Fruit fly (Drosophila melanogaster) whole organism, embryonic: ENCODE data around the gene ATPsynO.

Experiments used
- BEAF-32 ChIP-seq: fragments of 200-800 bp; sonication (Bioruptor generic); optimal IDR thresholded peaks from 3 replicates; lab custom pipeline; 2017; ENCODE audit warnings: missing biosample characterization, missing genetic modification characterization, mild to moderate bottlenecking, moderate library complexity, missing genetic modification reagents
- BtbVII ChIP-seq: fragments of 200-800 bp; sonication (Bioruptor generic); optimal IDR thresholded peaks from 3 replicates; lab custom pipeline; 2017; ENCODE audit warnings: missing biosample characterization, mild to moderate bottlenecking, missing genetic modification characterization
- CG10267 ChIP-seq: fragments of 200-800 bp; sonication (Bioruptor generic); optimal IDR thresholded peaks from 2 replicates; lab custom pipeline; 2018; ENCODE audit warnings: missing biosample characterization, mild to moderate bottlenecking, missing genetic modification characterization, moderate library complexity
- CG11093 ChIP-seq: fragments of 200-800 bp; sonication (Bioruptor generic); IDR thresholded peaks from 3 replicates; pipeline ENCODE4 v1.3.6; 2022; ENCODE audit warnings: missing biosample characterization, missing genetic modification characterization
- CG11398 ChIP-seq: fragments of 200-800 bp; sonication (Bioruptor generic); optimal IDR thresholded peaks from 2 replicates; lab custom pipeline; 2016; ENCODE audit warnings: missing biosample characterization, missing genetic modification characterization
- CG13424 ChIP-seq: fragments of 200-800 bp; sonication (Bioruptor generic); optimal IDR thresholded peaks from 2 replicates; lab custom pipeline; 2019; ENCODE audit warnings: missing biosample characterization, mild to moderate bottlenecking, missing genetic modification characterization, moderate library complexity
- CG14050 ChIP-seq: fragments of 200-800 bp; sonication (Bioruptor generic); IDR thresholded peaks from 3 replicates; pipeline ENCODE4 v1.3.6; 2022; ENCODE audit warnings: missing biosample characterization, missing genetic modification characterization
- CG14441 ChIP-seq: fragments of 200-800 bp; sonication (Bioruptor generic); IDR thresholded peaks from 2 replicates; pipeline ENCODE4 v1.3.6; 2022; ENCODE audit warnings: missing biosample characterization, missing genetic modification characterization
- CG14710 ChIP-seq: fragments of 200-800 bp; sonication (Bioruptor generic); optimal IDR thresholded peaks from 3 replicates; lab custom pipeline; 2019; ENCODE audit warnings: missing biosample characterization, mild to moderate bottlenecking, missing genetic modification characterization, moderate library complexity
- CG15601 ChIP-seq: fragments of 200-800 bp; sonication (Bioruptor generic); optimal IDR thresholded peaks from 3 replicates; lab custom pipeline; 2019; ENCODE audit warnings: missing biosample characterization, mild to moderate bottlenecking, missing genetic modification characterization, moderate library complexity
- CG16779 ChIP-seq: fragments of 200-800 bp; sonication (Bioruptor generic); IDR thresholded peaks from 2 replicates; pipeline ENCODE4 v1.3.6; 2022; ENCODE audit warnings: missing biosample characterization, missing genetic modification characterization
- CG16863 ChIP-seq: fragments of 200-800 bp; sonication (Bioruptor generic); optimal IDR thresholded peaks from 3 replicates; lab custom pipeline; 2016; ENCODE audit warnings: missing biosample characterization, missing genetic modification characterization
- CG18599 ChIP-seq: fragments of 200-800 bp; sonication (Bioruptor generic); optimal IDR thresholded peaks from 3 replicates; lab custom pipeline; 2017; ENCODE audit warnings: missing biosample characterization, missing genetic modification characterization, mild to moderate bottlenecking, moderate library complexity, missing genetic modification reagents
- CG18764 ChIP-seq: fragments of 200-800 bp; sonication (Bioruptor generic); optimal IDR thresholded peaks from 3 replicates; lab custom pipeline; 2016; ENCODE audit warnings: missing biosample characterization, missing genetic modification characterization
- CG32532 ChIP-seq: fragments of 200-800 bp; sonication (Bioruptor generic); IDR thresholded peaks from 2 replicates; pipeline ENCODE4 v1.3.6; 2022; ENCODE audit warnings: missing biosample characterization, missing genetic modification characterization
- CG4707 ChIP-seq: fragments of 200-800 bp; sonication (Bioruptor generic); optimal IDR thresholded peaks from 2 replicates; lab custom pipeline; 2018; ENCODE audit warnings: missing biosample characterization, mild to moderate bottlenecking, missing genetic modification characterization, moderate library complexity
- CG6175 ChIP-seq: fragments of 200-800 bp; sonication (Bioruptor generic); IDR thresholded peaks from 3 replicates; pipeline ENCODE4 v1.3.6; 2022; ENCODE audit warnings: missing biosample characterization, missing genetic modification characterization
- CG6272 ChIP-seq: fragments of 200-800 bp; sonication (Bioruptor generic); IDR thresholded peaks from 2 replicates; pipeline ENCODE4 v1.3.6; 2022; ENCODE audit warnings: missing biosample characterization, missing genetic modification characterization
- CG7745 ChIP-seq: fragments of 200-800 bp; sonication (Bioruptor generic); optimal IDR thresholded peaks from 2 replicates; lab custom pipeline; 2018; ENCODE audit warnings: missing biosample characterization, mild to moderate bottlenecking, missing genetic modification characterization, moderate library complexity
- CG8290 ChIP-seq, 3 experiments: fragments of 200-800 bp; sonication (Bioruptor generic); optimal IDR thresholded peaks; 2 replicates each; lab custom pipeline; 2016 to 2019; ENCODE audit warnings: missing biosample characterization in 3 of 3, missing genetic modification characterization in 3 of 3, mild to moderate bottlenecking in 2 of 3, moderate library complexity in 1 of 3
- Camta ChIP-seq: fragments of 200-800 bp; sonication (Bioruptor generic); optimal IDR thresholded peaks from 2 replicates; lab custom pipeline; 2016; ENCODE audit warnings: missing biosample characterization, missing genetic modification characterization
- CoRest ChIP-seq: fragments of 200-800 bp; sonication (Bioruptor generic); optimal IDR thresholded peaks from 3 replicates; lab custom pipeline; 2018; ENCODE audit warnings: missing biosample characterization, mild to moderate bottlenecking, missing genetic modification characterization, moderate library complexity
- CrebB ChIP-seq: fragments of 200-800 bp; sonication (Bioruptor generic); optimal IDR thresholded peaks from 3 replicates; lab custom pipeline; 2018; ENCODE audit warnings: missing biosample characterization, mild to moderate bottlenecking, missing genetic modification characterization
- Dbx ChIP-seq: fragments of 200-800 bp; sonication (Bioruptor generic); IDR thresholded peaks from 3 replicates; pipeline ENCODE4 v1.3.6; 2022; ENCODE audit warnings: missing biosample characterization, missing genetic modification characterization
- GATAe ChIP-seq: fragments of 200-800 bp; sonication (Bioruptor generic); conservative IDR thresholded peaks from 2 replicates; pipeline ENCODE4 v1.3.6; 2022; ENCODE audit warnings: missing biosample characterization, missing genetic modification characterization
- Gug ChIP-seq: fragments of 200-800 bp; sonication (Bioruptor generic); IDR thresholded peaks from 4 replicates; pipeline ENCODE4 v1.3.6; 2022; ENCODE audit warnings: missing biosample characterization, missing genetic modification characterization
- HLH54F ChIP-seq: fragments of 200-800 bp; sonication (Bioruptor generic); optimal IDR thresholded peaks from 3 replicates; lab custom pipeline; 2016; ENCODE audit warnings: missing biosample characterization, missing genetic modification characterization
- Hmx ChIP-seq: fragments of 200-800 bp; sonication (Bioruptor generic); optimal IDR thresholded peaks from 2 replicates; lab custom pipeline; 2016; ENCODE audit warnings: missing biosample characterization, missing genetic modification characterization
- Lhr ChIP-seq: fragments of 200-800 bp; sonication (Bioruptor generic); optimal IDR thresholded peaks from 3 replicates; lab custom pipeline; 2017; ENCODE audit warnings: mild to moderate bottlenecking, missing biosample characterization, missing genetic modification reagents, missing genetic modification characterization
- Lim3 ChIP-seq: fragments of 200-800 bp; sonication (Bioruptor generic); IDR thresholded peaks from 2 replicates; pipeline ENCODE4 v1.3.6; 2022; ENCODE audit warnings: missing biosample characterization, missing genetic modification characterization
- MESR4 ChIP-seq: fragments of 200-800 bp; sonication (Bioruptor generic); optimal IDR thresholded peaks from 2 replicates; lab custom pipeline; 2018; ENCODE audit warnings: missing biosample characterization, mild to moderate bottlenecking, missing genetic modification characterization, moderate library complexity
- Mes4 ChIP-seq: fragments of 200-800 bp; sonication (Bioruptor generic); optimal IDR thresholded peaks from 2 replicates; lab custom pipeline; 2016; ENCODE audit warnings: missing biosample characterization, missing genetic modification characterization
- NFAT ChIP-seq: fragments of 200-800 bp; sonication (Bioruptor generic); IDR thresholded peaks from 2 replicates; pipeline ENCODE4 v1.3.6; 2022; ENCODE audit warnings: missing biosample characterization, missing genetic modification characterization
- Trl ChIP-seq, 3 experiments: fragments of >200 bp in 2 of 3; fragments of 200-800 bp in 1 of 3; sonication (Bioruptor generic) in 1 of 3; optimal IDR thresholded peaks; 2 replicates in 1 of 3; 3 replicates in 2 of 3; lab custom pipeline; 2016 to 2017; ENCODE audit warnings: missing biosample characterization in 1 of 3, missing genetic modification characterization in 1 of 3
- ac ChIP-seq: fragments of 200-800 bp; sonication (Bioruptor generic); optimal IDR thresholded peaks from 3 replicates; lab custom pipeline; 2017; ENCODE audit warnings: missing biosample characterization, mild to moderate bottlenecking, missing genetic modification characterization
- amos ChIP-seq: fragments of 200-800 bp; sonication (Bioruptor generic); IDR thresholded peaks from 2 replicates; pipeline ENCODE4 v1.3.6; 2022; ENCODE audit warnings: missing biosample characterization, missing genetic modification characterization; ENCODE audit not compliant: partially characterized antibody
- bcd ChIP-seq: fragments of 200-800 bp; sonication (Bioruptor generic); optimal IDR thresholded peaks from 2 replicates; lab custom pipeline; 2017; ENCODE audit warnings: missing biosample characterization, mild to moderate bottlenecking, missing genetic modification characterization
- bigmax ChIP-seq: fragments of 200-800 bp; sonication (Bioruptor generic); optimal IDR thresholded peaks from 2 replicates; lab custom pipeline; 2018; ENCODE audit warnings: missing biosample characterization, mild to moderate bottlenecking, missing genetic modification characterization
- crc ChIP-seq: fragments of 200-800 bp; sonication (Bioruptor generic); optimal IDR thresholded peaks from 2 replicates; lab custom pipeline; 2016; ENCODE audit warnings: missing biosample characterization, missing genetic modification characterization
- dan ChIP-seq: fragments of 200-800 bp; sonication (Bioruptor generic); IDR thresholded peaks from 2 replicates; pipeline ENCODE4 v1.3.6; 2022; ENCODE audit warnings: missing biosample characterization, missing genetic modification characterization
- gcm ChIP-seq: fragments of 200-800 bp; sonication (Bioruptor generic); optimal IDR thresholded peaks from 2 replicates; lab custom pipeline; 2019; ENCODE audit warnings: missing biosample characterization, mild to moderate bottlenecking, missing genetic modification characterization, moderate library complexity
- insv ChIP-seq, 2 experiments: fragments of 200-800 bp; sonication (Bioruptor generic); optimal IDR thresholded peaks; 3 replicates each; lab custom pipeline; 2016 to 2018; ENCODE audit warnings: missing biosample characterization in 2 of 2, missing genetic modification characterization in 2 of 2
- lov ChIP-seq, 2 experiments: fragments of 200-800 bp in 1 of 2; fragments of >200 bp in 1 of 2; sonication (Bioruptor generic) in 1 of 2; IDR thresholded peaks in 1 of 2; optimal IDR thresholded peaks in 1 of 2; 2 replicates in 1 of 2; 3 replicates in 1 of 2; pipeline versions ENCODE4 v1.3.6 to Lab custom; 2017 to 2022; ENCODE audit warnings: missing biosample characterization in 1 of 2, missing genetic modification characterization in 1 of 2
- phol ChIP-seq: fragments of 200-800 bp; sonication (Bioruptor generic); optimal IDR thresholded peaks from 3 replicates; lab custom pipeline; 2018; ENCODE audit warnings: missing biosample characterization, mild to moderate bottlenecking, missing genetic modification characterization, moderate library complexity
- sens-2 ChIP-seq: fragments of 200-800 bp; sonication (Bioruptor generic); IDR thresholded peaks from 2 replicates; pipeline ENCODE4 v1.3.6; 2022; ENCODE audit warnings: missing biosample characterization, missing genetic modification characterization
- shn ChIP-seq: fragments of 200-800 bp; sonication (Bioruptor generic); optimal IDR thresholded peaks from 3 replicates; lab custom pipeline; 2016; ENCODE audit warnings: missing biosample characterization, missing genetic modification characterization
- sqz ChIP-seq: fragments of 200-800 bp; sonication (Bioruptor generic); optimal IDR thresholded peaks from 3 replicates; lab custom pipeline; 2018; ENCODE audit warnings: missing biosample characterization, mild to moderate bottlenecking, missing genetic modification characterization
- tap ChIP-seq: fragments of 200-800 bp; optimal IDR thresholded peaks from 3 replicates; lab custom pipeline; 2019; ENCODE audit warnings: missing biosample characterization, mild to moderate bottlenecking, missing genetic modification characterization, moderate library complexity

Gene ATPsynO

DNA sequence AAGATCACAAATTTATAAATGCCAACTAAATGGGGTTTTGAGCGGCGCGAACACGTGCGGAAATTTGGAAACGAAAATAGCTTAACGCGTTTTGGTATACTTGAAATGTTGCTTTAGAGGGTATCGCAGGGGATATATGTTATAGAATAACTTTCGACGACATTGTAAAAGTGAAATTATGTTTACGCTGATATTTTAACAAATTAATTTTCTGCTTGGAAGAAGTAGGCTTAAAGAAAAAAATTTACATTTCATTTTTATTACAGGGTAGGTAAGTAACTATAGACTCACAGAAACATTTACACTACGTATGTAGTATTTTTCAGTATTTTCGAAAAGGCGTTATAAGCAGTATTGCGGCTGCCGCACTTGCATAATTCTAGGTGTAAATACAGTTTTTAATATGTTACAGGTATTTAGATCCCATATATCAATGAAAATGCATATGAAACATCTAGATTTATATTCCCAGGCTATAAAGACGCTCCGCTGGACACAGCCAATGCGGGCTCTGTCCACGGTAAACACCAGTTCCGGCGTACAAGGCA lies 36.0 kb upstream of the ATPsynO start, which contains the start of the genes Art3 and mRpS10 (continued):
- TF ChIP-seq CrebB (tag; lab: Kevin White, UChicago) (peak; percentile 100), CG7745 (peak; percentile 99), gcm (GFP tag; lab: Kevin White, UChicago) (peak; percentile 100), CG11398 (GFP tag; lab: Kevin White, UChicago) (peak; percentile 100), CG4707 (GFP tag; lab: Kevin White, UChicago) (peak; percentile 98), Dbx (GFP tag; lab: Robert Waterston, UW) (peak; percentile 100), BEAF-32 (GFP tag; lab: Kevin White, UChicago) (peak; percentile 52), CG16779 (GFP tag; lab: Robert Waterston, UW) (peak; percentile 100), BtbVII (GFP tag; lab: Kevin White, UChicago) (peak; percentile 100), CG6175 (peak; percentile 100), Lhr (GFP tag; lab: Kevin White, UChicago) (peak; percentile 99), CG18599 (peak; percentile 100), Trl (optimal IDR thresholded peaks at IDR 0.05; lab: Kevin White, UChicago) (no peak), Trl (GFP tag; optimal IDR thresholded peaks at IDR 0.05; lab: Kevin White, UChicago) (peak; percentile 100), CG16863 (GFP tag; lab: Kevin White, UChicago) (peak; percentile 100), HLH54F (GFP tag; lab: Kevin White, UChicago) (peak; percentile 100), CG8290 (GFP tag; optimal IDR thresholded peaks at IDR 0.05; lab: Kevin White, UChicago) (peak; percentile 100), CG8290 (tag; optimal IDR thresholded peaks at IDR 0.05; lab: Kevin White, UChicago) (peak; percentile 99 to 100), lov (optimal IDR thresholded peaks at IDR 0.05; lab: Kevin White, UChicago) (no peak), lov (GFP tag; IDR thresholded peaks at IDR 0.05; lab: Robert Waterston, UW) (peak; percentile 100), CG14050 (GFP tag; lab: Robert Waterston, UW) (peak; percentile 100), ac (GFP tag; lab: Kevin White, UChicago) (peak; percentile 100), NFAT (GFP tag; lab: Robert Waterston, UW) (peak; percentile 100), sens-2 (GFP tag; lab: Robert Waterston, UW) (peak; percentile 100), phol (tag; lab: Kevin White, UChicago) (peak; percentile 100), MESR4 (GFP tag; lab: Kevin White, UChicago) (peak; percentile 93), tap (tag; lab: Kevin White, UChicago) (peak; percentile 100), bcd (GFP tag; lab: Kevin White, UChicago) (peak; percentile 100), Mes4 (GFP tag; lab: Kevin White, UChicago) (peak; percentile 100), CoRest (tag; lab: Kevin White, UChicago) (peak; percentile 100), Hmx (GFP tag; lab: Kevin White, UChicago) (peak; percentile 99), GATAe (GFP tag; lab: Robert Waterston, UW) (peak; percentile 100), CG18764 (GFP tag; lab: Kevin White, UChicago) (peak; percentile 100), crc (GFP tag; lab: Kevin White, UChicago) (peak; percentile 99), CG11093 (GFP tag; lab: Robert Waterston, UW) (peak; percentile 100), shn (GFP tag; lab: Kevin White, UChicago) (peak; percentile 100), CG32532 (GFP tag; lab: Robert Waterston, UW) (peak; percentile 100), bigmax (GFP tag; lab: Kevin White, UChicago) (peak; percentile 83), Lim3 (GFP tag; lab: Robert Waterston, UW) (peak; percentile 99), Camta (GFP tag; lab: Kevin White, UChicago) (peak; percentile 100), Gug (GFP tag; lab: Robert Waterston, UW) (peak; percentile 99), CG14710 (tag; lab: Kevin White, UChicago) (peak; percentile 99), amos (no peak), insv (GFP tag; optimal IDR thresholded peaks at IDR 0.05; lab: Kevin White, UChicago) (peak; percentile 69 to 88), sqz (GFP tag; lab: Kevin White, UChicago) (peak; percentile 100), dan (GFP tag; lab: Robert Waterston, UW) (peak; percentile 99), CG14441 (GFP tag; lab: Robert Waterston, UW) (peak; percentile 100), CG6272 (GFP tag; lab: Robert Waterston, UW) (peak; percentile 100), CG15601 (peak; percentile 99), CG10267 (tag; lab: Kevin White, UChicago) (peak; percentile 100), CG13424 (tag; lab: Kevin White, UChicago) (peak; percentile 100)
